Worm (Caenorhabditis elegans): ENCODE measurements around the gene vps-18.
A peak's percentile ranks its signal among the peaks of the same experiment; 100 is the strongest.

Gene vps-18

DNA sequence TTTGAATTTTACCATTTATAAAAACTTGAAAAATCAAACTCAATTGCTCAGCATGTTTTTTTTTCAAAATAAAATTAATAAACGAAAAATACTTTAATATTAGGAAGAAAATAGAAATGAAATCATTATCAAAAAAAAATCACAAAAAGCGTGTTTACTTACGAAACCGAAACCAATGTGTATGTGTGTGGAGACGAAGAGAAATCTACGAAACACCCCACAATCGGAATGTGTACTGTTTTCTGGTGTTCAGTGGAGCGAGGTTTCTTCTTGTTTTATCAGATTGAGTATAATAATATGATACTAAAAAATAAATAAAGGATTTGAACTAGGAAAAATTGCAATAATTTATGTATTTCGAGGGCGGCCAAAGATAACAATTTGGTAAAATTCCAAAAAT is 46.7 kb downstream of the vps-18 start:
- TF ChIP-seq lsy-2 (tag; optimal IDR thresholded peaks at IDR 0.05) (peak in 1 of 2 experiments; percentile 38), Y55F3AM.14 (GFP tag; optimal IDR thresholded peaks at IDR 0.05) (no peak), C34F6.9 (tag; optimal IDR thresholded peaks at IDR 0.05) (no peak), unc-39 (tag; optimal IDR thresholded peaks at IDR 0.05) (no peak), sma-3 (GFP tag; optimal IDR thresholded peaks at IDR 0.05) (peak; percentile 18), fos-1 (tag; optimal IDR thresholded peaks at IDR 0.05) (peak; percentile 74), crh-2 (tag; optimal IDR thresholded peaks at IDR 0.05) (peak; percentile 33)

- TF ChIP-seq unc-39 (tag; optimal IDR thresholded peaks at IDR 0.05) (no peak), nhr-21 (tag; optimal IDR thresholded peaks at IDR 0.05) (no peak), nhr-23 (tag; optimal IDR thresholded peaks at IDR 0.05) (no peak), C34F6.9 (tag; optimal IDR thresholded peaks at IDR 0.05) (no peak), ama-1 (optimal IDR thresholded peaks at IDR 0.05) (no peak), blmp-1 (tag; optimal IDR thresholded peaks at IDR 0.05; ENCODE audit: insufficient read depth) (peak; percentile 12), alr-1 (tag; optimal IDR thresholded peaks at IDR 0.05) (no peak)
Observed at ce11 chrII:4510684-4511083, 49.8 kb downstream of the vps-18 start.

DNA sequence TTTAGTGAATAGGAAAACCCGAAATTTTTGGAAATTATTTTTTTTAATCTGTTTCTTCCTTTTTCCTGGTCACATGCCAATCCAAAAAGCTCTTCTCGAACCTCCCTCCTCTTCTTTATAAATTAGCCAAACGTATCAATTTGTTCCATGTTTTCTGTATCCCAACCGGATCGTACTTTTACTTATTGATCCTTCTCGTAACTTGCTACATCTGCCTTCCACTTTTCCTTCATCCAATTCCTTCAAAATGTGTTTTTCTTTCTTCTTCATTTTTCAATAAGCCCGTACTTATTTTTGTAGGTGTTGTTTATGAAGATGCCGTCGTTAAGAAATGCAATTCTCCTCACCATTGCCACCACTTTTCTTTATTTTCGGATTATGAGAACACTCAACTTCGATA is 51.0 kb downstream of the vps-18 start, which contains the start of gene cyp-23A1:
cyp-23A1 (plus strand) TSS at position 301 of the 400 bp plus-strand sequence.
- no peak for TF ChIP-seq peb-1 (tag; optimal IDR thresholded peaks at IDR 0.05)
- TF ChIP-seq mdl-1 (tag; optimal IDR thresholded peaks at IDR 0.05) = no peak
- TF ChIP-seq ama-1 (optimal IDR thresholded peaks at IDR 0.05) = no peak
- no peak for TF ChIP-seq ztf-11 (tag; optimal IDR thresholded peaks at IDR 0.05)
- TF ChIP-seq ZK546.5 (tag; optimal IDR thresholded peaks at IDR 0.05) = no peak

- no peak for TF ChIP-seq mab-5 (tag; optimal IDR thresholded peaks at IDR 0.05)
- no peak for TF ChIP-seq unc-39 (tag; optimal IDR thresholded peaks at IDR 0.05)
- TF ChIP-seq sma-3 (GFP tag; optimal IDR thresholded peaks at IDR 0.05) = no peak
- no peak for TF ChIP-seq skn-1 (tag; optimal IDR thresholded peaks at IDR 0.05)
- no peak for TF ChIP-seq lin-13 (GFP tag; optimal IDR thresholded peaks at IDR 0.05)
- TF ChIP-seq lin-39 (tag; optimal IDR thresholded peaks at IDR 0.05) = no peak
- no peak for TF ChIP-seq mdl-1 (tag; optimal IDR thresholded peaks at IDR 0.05)
- no peak for TF ChIP-seq fos-1 (tag; optimal IDR thresholded peaks at IDR 0.05)
- TF ChIP-seq peb-1 (tag; optimal IDR thresholded peaks at IDR 0.05) = no peak
- TF ChIP-seq nhr-77 (tag; optimal IDR thresholded peaks at IDR 0.05) = no peak
- TF ChIP-seq nhr-129 (tag; optimal IDR thresholded peaks at IDR 0.05) = no peak
- no peak for TF ChIP-seq blmp-1 (tag; optimal IDR thresholded peaks at IDR 0.05; ENCODE audit: insufficient read depth)
- no peak for TF ChIP-seq ztf-11 (tag; optimal IDR thresholded peaks at IDR 0.05)
- TF ChIP-seq snpc-4 (tag; optimal IDR thresholded peaks at IDR 0.05) = no peak
- no peak for TF ChIP-seq Y55F3AM.14 (GFP tag; optimal IDR thresholded peaks at IDR 0.05)
- no peak for TF ChIP-seq nhr-11 (tag; optimal IDR thresholded peaks at IDR 0.05)
Observed at ce11 chrII:4516291-4516690, 55.4 kb downstream of the vps-18 start.

ce11 chrII:4517254-4517653 is 56.3 kb downstream of the vps-18 start:
- TF ChIP-seq elt-1 (tag; optimal IDR thresholded peaks at IDR 0.05) = no peak
- TF ChIP-seq mdl-1 (tag; optimal IDR thresholded peaks at IDR 0.05) = no peak
- no peak for TF ChIP-seq mab-5 (tag; optimal IDR thresholded peaks at IDR 0.05)
- no peak for TF ChIP-seq sma-9 (GFP tag; optimal IDR thresholded peaks at IDR 0.05)
- no peak for TF ChIP-seq sma-9 (tag; optimal IDR thresholded peaks at IDR 0.05)
- TF ChIP-seq ztf-4 (tag; optimal IDR thresholded peaks at IDR 0.05) = no peak
- no peak for TF ChIP-seq nhr-23 (tag; optimal IDR thresholded peaks at IDR 0.05)
- TF ChIP-seq F13H6.1 (tag; optimal IDR thresholded peaks at IDR 0.05) = no peak

Data from whole organism, L2 larva.